Worm (Caenorhabditis elegans): ENCODE results near the gene T28D6.7.

Gene T28D6.7

ce11 chrIII:11360156-11360555 lies 13.9 kb upstream of the T28D6.7 start, which contains the start of gene T28D6.4:
T28D6.4 (plus strand) TSS chrIII:11360456.
- TF ChIP-seq pqm-1 (tag; optimal IDR thresholded peaks at IDR 0.05) (no peak), unc-62 (GFP tag; optimal IDR thresholded peaks at IDR 0.05 in 1 of 2) (peak in 1 of 2 experiments; percentile 36), unc-62 (tag; optimal IDR thresholded peaks at IDR 0.05) (no peak)

ce11 chrIII:11359422-11359821 lies 13.1 kb upstream of the T28D6.7 start:
- TF ChIP-seq daf-8 (GFP tag; IDR thresholded peaks at IDR 0.05) = no peak
- no peak for TF ChIP-seq jun-1 (tag; optimal IDR thresholded peaks at IDR 0.05)
- no peak for TF ChIP-seq aha-1 (tag)
- TF ChIP-seq mdl-1 (tag; optimal IDR thresholded peaks at IDR 0.05) = no peak
- TF ChIP-seq ztf-7 (tag; optimal IDR thresholded peaks at IDR 0.05) = no peak
- TF ChIP-seq pqm-1 (tag; optimal IDR thresholded peaks at IDR 0.05) = no peak
- TF ChIP-seq T20F7.1 (GFP tag; optimal IDR thresholded peaks at IDR 0.05) = no peak
- no peak for TF ChIP-seq F44E2.7 (GFP tag; IDR thresholded peaks at IDR 0.05)
- no peak for TF ChIP-seq vab-7 (GFP tag; IDR thresholded peaks at IDR 0.05)
- no peak for TF ChIP-seq zfp-2 (tag; optimal IDR thresholded peaks at IDR 0.05)
- no peak for TF ChIP-seq R02D3.7 (tag; optimal IDR thresholded peaks at IDR 0.05)
- TF ChIP-seq daf-19 (GFP tag; conservative IDR thresholded peaks at IDR 0.05) = no peak
- TF ChIP-seq lir-3 (tag; optimal IDR thresholded peaks at IDR 0.05) = no peak
- no peak for TF ChIP-seq ctbp-1 (GFP tag; IDR thresholded peaks at IDR 0.05)
- TF ChIP-seq Y75B8A.6 (GFP tag; IDR thresholded peaks at IDR 0.05) = no peak
- TF ChIP-seq unc-39 (tag; optimal IDR thresholded peaks at IDR 0.05) = no peak
- TF ChIP-seq Y5F2A.4 (GFP tag; optimal IDR thresholded peaks at IDR 0.05) = no peak
- TF ChIP-seq lsy-2 (tag; optimal IDR thresholded peaks at IDR 0.05) = no peak

ce11 chrIII:11358273-11358672 lies 12.0 kb upstream of the T28D6.7 start:
- no peak for TF ChIP-seq nhr-237 (tag; optimal IDR thresholded peaks at IDR 0.05)
- no peak for TF ChIP-seq F49E8.2 (tag; optimal IDR thresholded peaks at IDR 0.05; ENCODE audit: borderline replicate concordance)
- TF ChIP-seq ceh-32 (tag; optimal IDR thresholded peaks at IDR 0.05; ENCODE audit: poor library complexity) = no peak
- no peak for TF ChIP-seq lin-29 (GFP tag; IDR thresholded peaks at IDR 0.05)
- TF ChIP-seq saeg-2 (GFP tag; IDR thresholded peaks at IDR 0.05) = no peak
- no peak for TF ChIP-seq fos-1 (tag; optimal IDR thresholded peaks at IDR 0.05)
- TF ChIP-seq aly-2 (tag; optimal IDR thresholded peaks at IDR 0.05) = no peak
- TF ChIP-seq snpc-1.2 (GFP tag; IDR thresholded peaks at IDR 0.05) = no peak
- TF ChIP-seq T20F7.1 (GFP tag; optimal IDR thresholded peaks at IDR 0.05) = no peak
- no peak for TF ChIP-seq dve-1 (tag; optimal IDR thresholded peaks at IDR 0.05; ENCODE audit: insufficient read depth)
- TF ChIP-seq F37D6.2 (tag; optimal IDR thresholded peaks at IDR 0.05) = no peak
- no peak for TF ChIP-seq nhr-25 (tag; optimal IDR thresholded peaks at IDR 0.05; ENCODE audit: borderline replicate concordance, insufficient read depth)
- no peak for TF ChIP-seq Y5F2A.4 (GFP tag; optimal IDR thresholded peaks at IDR 0.05)
- TF ChIP-seq aha-1 (tag) = no peak
- TF ChIP-seq F10B5.3 (tag; optimal IDR thresholded peaks at IDR 0.05) = no peak
- no peak for TF ChIP-seq ceh-82 (tag; optimal IDR thresholded peaks at IDR 0.05)

ce11 chrIII:11357418-11357817 lies 11.1 kb upstream of the T28D6.7 start:
- TF ChIP-seq hlh-11 (tag; optimal IDR thresholded peaks at IDR 0.05) (peak; percentile 42), dve-1 (tag; optimal IDR thresholded peaks at IDR 0.05; ENCODE audit: insufficient read depth) (peak; percentile 50), ZK337.2 (GFP tag; IDR thresholded peaks at IDR 0.05) (no peak), mxl-3 (GFP tag; optimal IDR thresholded peaks at IDR 0.05) (peak; percentile 26), mes-2 (tag; optimal IDR thresholded peaks at IDR 0.05; ENCODE audit: poor library complexity, severe bottlenecking) (peak; percentile 28), nhr-28 (tag; optimal IDR thresholded peaks at IDR 0.05) (peak; percentile 16), pqm-1 (tag; optimal IDR thresholded peaks at IDR 0.05) (peak; percentile 65), F49E8.2 (tag; optimal IDR thresholded peaks at IDR 0.05; ENCODE audit: borderline replicate concordance) (no peak)
